Fruit fly (Drosophila melanogaster) whole organism, wandering third instar larva: Measurements from ENCODE around the gene CG9920.

Experiments
- Abd-B ChIP-seq: fragments of >200 bp; optimal IDR thresholded peaks from 2 replicates; lab custom pipeline; 2017; ENCODE audit warnings: missing biosample characterization, missing genetic modification characterization
- CG32264 ChIP-seq: fragments of 200-800 bp; sonication (Bioruptor generic); optimal IDR thresholded peaks from 2 replicates; lab custom pipeline; 2016; ENCODE audit warnings: missing biosample characterization, missing genetic modification characterization
- CG9705 ChIP-seq: fragments of 200-800 bp; sonication (Bioruptor generic); optimal IDR thresholded peaks from 2 replicates; lab custom pipeline; 2018; ENCODE audit warnings: missing biosample characterization, mild to moderate bottlenecking, missing genetic modification characterization
- CrebA ChIP-seq: fragments of 200-800 bp; sonication (Bioruptor generic); optimal IDR thresholded peaks from 2 replicates; lab custom pipeline; 2016; ENCODE audit warnings: missing biosample characterization, mild to moderate bottlenecking, missing genetic modification characterization, borderline replicate concordance
- Dfd ChIP-seq: fragments of >200 bp; optimal IDR thresholded peaks from 2 replicates; lab custom pipeline; 2017; ENCODE audit warnings: missing biosample characterization, missing genetic modification characterization
- Dif ChIP-seq: fragments of 200-275, 200-300 bp; sonication (Bioruptor generic); optimal IDR thresholded peaks from 2 replicates; lab custom pipeline; 2018; ENCODE audit warnings: missing biosample characterization, missing genetic modification characterization; ENCODE audit not compliant: partially characterized antibody
- GATAd ChIP-seq: sonication (Bioruptor generic); optimal IDR thresholded peaks from 2 replicates; lab custom pipeline; 2016; ENCODE audit warnings: missing biosample characterization, missing genetic modification characterization
- HLH106 ChIP-seq: fragments of 200-800 bp; optimal IDR thresholded peaks from 3 replicates; lab custom pipeline; 2019; ENCODE audit warnings: missing biosample characterization, mild to moderate bottlenecking, missing genetic modification characterization, moderate library complexity
- Hnf4 ChIP-seq: fragments of 200-800 bp; sonication (Bioruptor generic); optimal IDR thresholded peaks from 2 replicates; lab custom pipeline; 2016; ENCODE audit warnings: missing biosample characterization, mild to moderate bottlenecking, missing genetic modification characterization
- Hr78 ChIP-seq: fragments of >200 bp; optimal IDR thresholded peaks from 2 replicates; lab custom pipeline; 2017; ENCODE audit warnings: missing biosample characterization, missing genetic modification characterization
- Hr83 ChIP-seq: fragments of 200-300 bp; sonication (Bioruptor generic); optimal IDR thresholded peaks from 2 replicates; lab custom pipeline; 2016; ENCODE audit warnings: missing biosample characterization, mild to moderate bottlenecking, missing genetic modification characterization, moderate library complexity; ENCODE audit not compliant: poor library complexity, severe bottlenecking
- Jra ChIP-seq: sonication (Bioruptor generic); optimal IDR thresholded peaks from 2 replicates; lab custom pipeline; 2016; ENCODE audit warnings: missing biosample characterization, missing genetic modification characterization
- Mio ChIP-seq: sonication (Bioruptor generic); optimal IDR thresholded peaks from 2 replicates; lab custom pipeline; 2016; ENCODE audit warnings: missing biosample characterization, missing genetic modification characterization
- Myc ChIP-seq: fragments of >200 bp; optimal IDR thresholded peaks from 2 replicates; lab custom pipeline; 2017
- N ChIP-seq: fragments of >200 bp; optimal IDR thresholded peaks from 2 replicates; lab custom pipeline; 2018; ENCODE audit warnings: missing biosample characterization, missing external identifiers, missing genetic modification characterization
- OdsH ChIP-seq: fragments of 200-800 bp; sonication (Bioruptor generic); optimal IDR thresholded peaks from 2 replicates; lab custom pipeline; 2016; ENCODE audit warnings: missing biosample characterization, mild to moderate bottlenecking, missing genetic modification characterization
- Rel ChIP-seq, 2 experiments: fragments of 200-800 bp; sonication (Bioruptor generic) in 1 of 2; optimal IDR thresholded peaks; 2 replicates in 1 of 2; 3 replicates in 1 of 2; lab custom pipeline; 2016 to 2019; ENCODE audit warnings: mild to moderate bottlenecking in 2 of 2, missing biosample characterization in 2 of 2, missing genetic modification characterization in 2 of 2, moderate library complexity in 1 of 2
- Sp1 ChIP-seq: fragments of 200-800 bp; sonication (Bioruptor generic); optimal IDR thresholded peaks from 3 replicates; lab custom pipeline; 2019; ENCODE audit warnings: missing biosample characterization, mild to moderate bottlenecking, missing genetic modification characterization, moderate library complexity
- br ChIP-seq: fragments of 200-800 bp; sonication (Bioruptor generic); optimal IDR thresholded peaks from 2 replicates; lab custom pipeline; 2016; ENCODE audit warnings: missing biosample characterization, missing genetic modification characterization
- brk ChIP-seq: fragments of 200-800 bp; sonication (Bioruptor generic); optimal IDR thresholded peaks from 2 replicates; lab custom pipeline; 2016; ENCODE audit warnings: missing biosample characterization, mild to moderate bottlenecking, missing genetic modification characterization
- dmrt93B ChIP-seq: fragments of 200-800 bp; sonication (Bioruptor generic); optimal IDR thresholded peaks from 2 replicates; lab custom pipeline; 2018; ENCODE audit warnings: missing biosample characterization, mild to moderate bottlenecking, missing genetic modification characterization
- dsf ChIP-seq: sonication (Bioruptor generic); optimal IDR thresholded peaks from 2 replicates; lab custom pipeline; 2016; ENCODE audit warnings: missing biosample characterization, missing genetic modification characterization, borderline replicate concordance
- ey ChIP-seq: fragments of 200-800 bp; sonication (Bioruptor generic); optimal IDR thresholded peaks from 2 replicates; lab custom pipeline; 2016; ENCODE audit warnings: missing biosample characterization, missing genetic modification characterization
- foxo ChIP-seq, 2 experiments: fragments of 200-800 bp; sonication (Bioruptor generic); optimal IDR thresholded peaks; 2 replicates in 1 of 2; 3 replicates in 1 of 2; lab custom pipeline; 2016 to 2017; ENCODE audit warnings: missing biosample characterization in 2 of 2, missing genetic modification characterization in 2 of 2
- fru ChIP-seq: fragments of 200-800 bp; sonication (Bioruptor generic); optimal IDR thresholded peaks from 3 replicates; lab custom pipeline; 2016; ENCODE audit warnings: missing biosample characterization, mild to moderate bottlenecking, missing genetic modification characterization
- h ChIP-seq: fragments of 200-800 bp; sonication (Bioruptor generic); optimal IDR thresholded peaks from 3 replicates; lab custom pipeline; 2016; ENCODE audit warnings: missing biosample characterization, mild to moderate bottlenecking, missing genetic modification characterization
- jim ChIP-seq: fragments of 175-275, 200-325 bp; sonication (Bioruptor generic); optimal IDR thresholded peaks from 2 replicates; lab custom pipeline; 2016; ENCODE audit warnings: missing biosample characterization, mild to moderate bottlenecking, missing genetic modification characterization
- lola ChIP-seq: fragments of >200 bp; optimal IDR thresholded peaks from 2 replicates; lab custom pipeline; 2017; ENCODE audit warnings: missing biosample characterization, missing genetic modification characterization
- pan ChIP-seq: fragments of >200 bp; optimal IDR thresholded peaks from 2 replicates; lab custom pipeline; 2017
- psq ChIP-seq: fragments of 200-800 bp; sonication (Bioruptor generic); optimal IDR thresholded peaks from 3 replicates; lab custom pipeline; 2017; ENCODE audit warnings: missing biosample characterization, mild to moderate bottlenecking, missing genetic modification characterization, moderate library complexity
- rgr ChIP-seq: fragments of 200-800 bp; sonication (Bioruptor generic); optimal IDR thresholded peaks from 3 replicates; lab custom pipeline; 2016; ENCODE audit warnings: missing biosample characterization, mild to moderate bottlenecking, missing genetic modification characterization
- sage ChIP-seq: fragments of 200-800 bp; sonication (Bioruptor generic); optimal IDR thresholded peaks from 2 replicates; lab custom pipeline; 2016; ENCODE audit warnings: missing biosample characterization, mild to moderate bottlenecking, missing genetic modification characterization
- sv ChIP-seq: fragments of 200-800 bp; sonication (Bioruptor generic); optimal IDR thresholded peaks from 3 replicates; lab custom pipeline; 2016; ENCODE audit warnings: missing biosample characterization, missing genetic modification characterization
- tai ChIP-seq: sonication (Bioruptor generic); optimal IDR thresholded peaks from 2 replicates; lab custom pipeline; 2016; ENCODE audit warnings: missing biosample characterization, missing genetic modification characterization
- usp ChIP-seq: fragments of >200 bp; optimal IDR thresholded peaks from 2 replicates; lab custom pipeline; 2017; ENCODE audit warnings: missing biosample characterization, missing genetic modification characterization
- woc ChIP-seq: sonication (Bioruptor generic); optimal IDR thresholded peaks from 2 replicates; lab custom pipeline; 2016; ENCODE audit warnings: missing biosample characterization, mild to moderate bottlenecking, missing genetic modification characterization

CG9920 gene

DNA sequence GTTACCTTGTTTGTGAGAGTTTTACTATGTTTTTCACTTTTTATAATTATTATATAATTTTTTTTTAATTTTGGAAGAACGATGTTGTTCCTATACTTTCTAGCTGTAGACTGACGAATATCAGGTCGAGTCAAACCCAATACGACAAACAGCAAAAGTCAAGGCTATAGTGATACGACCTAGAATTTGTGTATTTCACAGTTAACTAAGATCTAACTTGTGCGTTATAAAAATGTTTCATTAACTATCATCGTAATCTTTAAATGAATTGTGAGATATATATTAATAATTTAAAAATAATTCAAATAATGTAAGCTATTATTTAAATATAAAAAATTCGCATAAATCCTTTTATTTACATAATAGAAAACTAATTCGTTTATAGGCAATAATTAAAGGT is at the start of gene CG9920:
CG9920 (minus strand) TSS at position 101 of the 400 bp plus-strand sequence.
- TF ChIP-seq rgr (no peak), N (GFP tag; lab: Kevin White, UChicago) (no peak), ey (GFP tag; lab: Kevin White, UChicago) (no peak)
- TF ChIP-seq, all 38 proteins: peak for 0

DNA sequence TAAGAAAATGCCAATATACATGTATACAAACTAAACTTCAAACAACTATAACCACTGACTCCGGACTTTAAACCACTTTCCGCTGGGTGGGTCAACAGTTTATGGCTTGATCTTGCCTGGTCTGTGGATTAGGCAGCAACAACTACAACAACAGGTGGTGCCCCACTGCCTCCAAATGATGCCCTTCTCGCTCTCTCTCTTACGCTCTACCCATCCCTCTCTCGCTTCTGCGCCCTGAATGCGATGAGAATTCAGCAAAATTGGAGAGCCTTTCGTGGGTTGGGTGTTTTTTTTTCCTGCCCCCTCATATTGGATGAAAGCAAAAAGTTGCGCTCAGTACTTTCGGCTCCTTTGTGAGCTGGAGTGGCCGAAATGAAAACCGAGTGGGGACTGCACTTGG is 43.0 kb upstream of the CG9920 start:
- TF ChIP-seq Hr83 (no peak), Dfd (GFP tag; lab: Kevin White, UChicago) (no peak), Dif (GFP tag; lab: Kevin White, UChicago) (peak; percentile 26)

DNA sequence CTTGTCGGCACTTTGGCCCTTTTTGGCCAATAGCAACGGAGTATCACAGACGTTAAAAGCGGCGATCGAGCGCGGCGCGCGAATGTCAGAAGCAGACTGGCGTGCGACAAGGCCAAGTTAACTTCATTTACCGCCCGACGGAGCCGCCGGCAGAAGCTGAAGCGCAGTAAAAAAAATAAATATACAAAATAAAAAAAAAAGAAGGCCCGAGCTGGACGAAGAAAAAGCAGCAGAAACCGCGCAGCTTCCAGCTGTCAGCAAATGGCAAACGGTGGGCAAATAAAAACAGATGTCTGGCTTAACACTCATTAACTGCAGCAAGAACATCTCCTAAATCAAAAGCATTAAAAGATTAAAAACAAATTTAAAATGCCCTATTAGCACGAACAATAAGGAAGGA is 34.1 kb upstream of the CG9920 start, which contains the start of gene CG14356:
CG14356 (minus strand) TSS at position 101 of the 400 bp plus-strand sequence.
- TF ChIP-seq HLH106 (tag; lab: Kevin White, UChicago) (no peak), Hnf4 (GFP tag; lab: Kevin White, UChicago) (no peak), rgr (no peak), jim (GFP tag; lab: Kevin White, UChicago) (no peak), sage (GFP tag; lab: Kevin White, UChicago) (no peak), Sp1 (GFP tag; lab: Kevin White, UChicago) (no peak), h (no peak), woc (no peak), brk (GFP tag; lab: Kevin White, UChicago) (no peak), tai (GFP tag; lab: Kevin White, UChicago) (no peak), usp (GFP tag; lab: Kevin White, UChicago) (no peak), Abd-B (GFP tag; lab: Kevin White, UChicago) (no peak), foxo (GFP tag; optimal IDR thresholded peaks at IDR 0.05; lab: Kevin White, UChicago) (no peak), ey (GFP tag; lab: Kevin White, UChicago) (no peak), CG32264 (GFP tag; lab: Kevin White, UChicago) (no peak), Dfd (GFP tag; lab: Kevin White, UChicago) (no peak), GATAd (no peak), lola (GFP tag; lab: Kevin White, UChicago) (no peak), Mio (GFP tag; lab: Kevin White, UChicago) (no peak)

DNA sequence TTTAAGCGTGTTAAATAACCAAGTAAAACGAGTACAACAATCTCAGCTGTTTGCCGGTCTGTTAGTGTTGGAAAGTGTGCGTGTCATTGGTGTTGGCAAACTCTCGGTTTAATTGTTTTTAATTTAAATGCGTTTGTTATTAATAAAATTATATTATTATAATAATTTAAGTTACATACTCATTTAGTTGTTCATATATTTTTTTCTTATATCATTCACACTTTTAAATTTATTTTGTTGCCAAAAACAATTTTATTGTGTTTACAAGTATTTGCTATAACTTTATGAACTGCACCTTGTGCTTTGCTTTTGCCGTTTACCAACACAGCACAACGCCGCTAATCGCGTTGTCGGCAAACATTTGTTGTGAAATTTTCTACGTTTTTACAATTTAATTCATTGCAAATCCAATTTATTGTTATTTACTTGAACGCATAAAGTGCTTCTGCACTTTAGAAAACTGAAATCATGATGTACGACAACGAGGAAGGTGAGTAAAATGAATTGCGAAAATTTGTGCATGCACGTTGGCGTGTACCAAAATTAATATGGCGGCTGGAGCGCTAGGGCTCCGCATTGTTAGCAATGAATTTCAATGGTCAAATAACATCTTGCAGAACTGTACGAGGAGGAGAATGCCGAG is 27.7 kb upstream of the CG9920 start, which contains the start of the genes 140up and Polr2B:
140up (minus strand) TSS at position 70 of the 643 bp plus-strand sequence.
Polr2B (plus strand) TSS at position 313 of the 643 bp plus-strand sequence.
- TF ChIP-seq GATAd (peak; percentile 64), Rel (GFP tag; optimal IDR thresholded peaks at IDR 0.05; lab: Kevin White, UChicago) (peak; percentile 25), Rel (tag; optimal IDR thresholded peaks at IDR 0.05; lab: Kevin White, UChicago) (peak; percentile 66), usp (GFP tag; lab: Kevin White, UChicago) (no peak), woc (peak; percentile 66), Dfd (GFP tag; lab: Kevin White, UChicago) (no peak), brk (GFP tag; lab: Kevin White, UChicago) (peak; percentile 89), dmrt93B (GFP tag; lab: Kevin White, UChicago) (peak; percentile 92), Hr78 (GFP tag; lab: Kevin White, UChicago) (no peak), CG9705 (GFP tag; lab: Kevin White, UChicago) (peak; percentile 89), HLH106 (tag; lab: Kevin White, UChicago) (peak; percentile 96), CrebA (GFP tag; lab: Kevin White, UChicago) (no peak), foxo (GFP tag; optimal IDR thresholded peaks at IDR 0.05; lab: Kevin White, UChicago) (peak in 1 of 2 experiments; percentile 95), rgr (peak; percentile 95), pan (lab: Kevin White, UChicago) (no peak), ey (GFP tag; lab: Kevin White, UChicago) (peak; percentile 77), Jra (GFP tag; lab: Kevin White, UChicago) (peak; percentile 86), Hnf4 (GFP tag; lab: Kevin White, UChicago) (peak; percentile 94), Hr83 (peak; percentile 55), Myc (peak; percentile 52), sv (peak; percentile 80), Mio (GFP tag; lab: Kevin White, UChicago) (no peak), dsf (GFP tag; lab: Kevin White, UChicago) (peak; percentile 86), h (peak; percentile 88), Sp1 (GFP tag; lab: Kevin White, UChicago) (peak; percentile 91), jim (GFP tag; lab: Kevin White, UChicago) (peak; percentile 6), CG32264 (GFP tag; lab: Kevin White, UChicago) (peak; percentile 5), fru (GFP tag; lab: Kevin White, UChicago) (peak; percentile 86), N (GFP tag; lab: Kevin White, UChicago) (no peak), br (peak; percentile 77), sage (GFP tag; lab: Kevin White, UChicago) (peak; percentile 67), OdsH (GFP tag; lab: Kevin White, UChicago) (peak; percentile 93), tai (GFP tag; lab: Kevin White, UChicago) (no peak), psq (peak; percentile 93)
